Worm (Caenorhabditis elegans) whole organism, midembryonic: ENCODE data around the gene Y113G7B.12.

ENCODE experiments used
- med-1 ChIP-seq: sonication (generic microtip); optimal IDR thresholded peaks from 2 replicates; lab custom pipeline; 2017; ENCODE audit warnings: missing genetic modification characterization, mild to moderate bottlenecking, missing compliant biosample characterization, antibody characterized with exemption, missing genetic modification reagents; ENCODE audit not compliant: insufficient read depth
- ztf-23 ChIP-seq: fragments of 200-800 bp; sonication (Bioruptor generic); IDR thresholded peaks from 2 replicates; pipeline ENCODE4 v1.3.6; 2022; ENCODE audit warnings: missing genetic modification reagents, missing genetic modification characterization, missing compliant biosample characterization

ce11 chrV:20162290-20163104, 50.0 kb downstream of the Y113G7B.12 start:
- TF ChIP-seq ztf-23 (GFP tag; lab: Robert Waterston, UW): no peak
- no peak for TF ChIP-seq med-1
